Fruit fly (Drosophila melanogaster): ENCODE results near the gene Npc2e.

DNA sequence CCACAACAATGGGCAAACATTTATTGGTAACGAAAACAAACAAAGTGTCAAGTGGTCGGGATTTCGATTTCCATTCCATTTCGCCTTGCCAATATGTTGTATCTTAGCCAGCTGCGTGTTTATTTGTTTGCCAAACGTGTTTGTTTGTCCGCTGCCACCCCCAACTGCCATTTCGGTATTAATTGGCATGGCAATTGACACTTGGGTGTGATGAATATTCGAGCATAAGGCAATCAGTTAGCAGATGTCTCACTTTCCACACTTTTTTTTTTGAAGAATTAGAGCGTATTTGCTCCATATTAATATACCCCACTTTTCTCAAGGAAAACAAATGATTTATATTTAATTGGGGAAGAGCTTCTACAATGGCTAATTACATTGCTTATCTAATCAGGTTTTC, 21.7 kb upstream of the Npc2e start:
- TF ChIP-seq cnc (optimal IDR thresholded peaks at IDR 0.05) (no peak), CG14711 (tag; optimal IDR thresholded peaks at IDR 0.05) (no peak), kay (GFP tag; ENCODE audit: borderline replicate concordance) (peak; percentile 92), tj (GFP tag; optimal IDR thresholded peaks at IDR 0.05) (no peak), Crg-1 (GFP tag; optimal IDR thresholded peaks at IDR 0.05) (no peak), Clk (GFP tag; optimal IDR thresholded peaks at IDR 0.05) (no peak)
